Worm (Caenorhabditis elegans) whole organism, L2 larva: Measurements from ENCODE around the gene F32A5.4.

Source experiments
- C34F6.9 ChIP-seq: fragments of 150-350 bp; optimal IDR thresholded peaks from 2 replicates; lab custom pipeline; 2014; ENCODE audit warnings: missing biosample characterization, missing genetic modification characterization
- F13H6.1 ChIP-seq: sonication (generic microtip); optimal IDR thresholded peaks from 2 replicates; lab custom pipeline; 2016; ENCODE audit warnings: missing genetic modification characterization, missing compliant biosample characterization
- R02D3.7 ChIP-seq: fragments of 150-350 bp; optimal IDR thresholded peaks from 2 replicates; lab custom pipeline; 2014; ENCODE audit warnings: missing biosample characterization, missing genetic modification characterization
- Y55F3AM.14 ChIP-seq: fragments of 200-800 bp; sonication (Bioruptor generic); optimal IDR thresholded peaks from 2 replicates; lab custom pipeline; 2018; ENCODE audit warnings: mild to moderate bottlenecking, missing genetic modification characterization, missing compliant biosample characterization
- ZK546.5 ChIP-seq: sonication (generic microtip); optimal IDR thresholded peaks from 2 replicates; lab custom pipeline; 2017; ENCODE audit warnings: missing biosample characterization, missing genetic modification characterization
- alr-1 ChIP-seq: fragments of 150-350 bp; optimal IDR thresholded peaks from 2 replicates; lab custom pipeline; 2014; ENCODE audit warnings: missing biosample characterization, missing genetic modification characterization
- aly-2 ChIP-seq: fragments of 150-350 bp; optimal IDR thresholded peaks from 2 replicates; lab custom pipeline; 2014; ENCODE audit warnings: missing biosample characterization, missing genetic modification characterization
- ama-1 ChIP-seq: fragments of 150-350 bp; optimal IDR thresholded peaks from 2 replicates; lab custom pipeline; 2018; ENCODE audit warnings: inconsistent platforms
- blmp-1 ChIP-seq: sonication (generic microtip); optimal IDR thresholded peaks from 2 replicates; lab custom pipeline; 2017; ENCODE audit warnings: missing genetic modification characterization, mild to moderate bottlenecking, missing compliant biosample characterization, antibody characterized with exemption, moderate library complexity; ENCODE audit not compliant: insufficient read depth
- ceh-16 ChIP-seq: fragments of 150-350 bp; optimal IDR thresholded peaks from 2 replicates; lab custom pipeline; 2014; ENCODE audit warnings: missing biosample characterization, missing genetic modification characterization
- ceh-82 ChIP-seq: fragments of 150-350 bp; optimal IDR thresholded peaks from 2 replicates; lab custom pipeline; 2014; ENCODE audit warnings: missing biosample characterization, missing genetic modification characterization
- crh-2 ChIP-seq: sonication (generic microtip); optimal IDR thresholded peaks from 2 replicates; lab custom pipeline; 2017; ENCODE audit warnings: missing biosample characterization, missing genetic modification characterization
- dmd-4 ChIP-seq: sonication (generic microtip); optimal IDR thresholded peaks from 2 replicates; lab custom pipeline; 2017; ENCODE audit warnings: missing biosample characterization, missing genetic modification characterization
- egl-27 ChIP-seq: sonication (generic microtip); optimal IDR thresholded peaks from 3 replicates; lab custom pipeline; 2017; ENCODE audit warnings: missing biosample characterization, missing genetic modification reagents, missing genetic modification characterization
- elt-1 ChIP-seq: fragments of 150-350 bp; optimal IDR thresholded peaks from 2 replicates; lab custom pipeline; 2014; ENCODE audit warnings: missing biosample characterization, missing genetic modification characterization
- elt-3 ChIP-seq: sonication (generic microtip); optimal IDR thresholded peaks from 2 replicates; lab custom pipeline; 2017; ENCODE audit warnings: missing biosample characterization, missing genetic modification characterization
- fos-1 ChIP-seq: fragments of 150-350 bp; optimal IDR thresholded peaks from 2 replicates; lab custom pipeline; 2014; ENCODE audit warnings: missing biosample characterization, missing genetic modification characterization
- gmeb-1 ChIP-seq: fragments of 150-350 bp; optimal IDR thresholded peaks from 2 replicates; lab custom pipeline; 2014; ENCODE audit warnings: missing biosample characterization, missing genetic modification characterization
- lin-11 ChIP-seq: fragments of 150-350 bp; sonication (generic microtip); optimal IDR thresholded peaks from 2 replicates; lab custom pipeline; 2014; ENCODE audit warnings: missing biosample characterization, missing genetic modification characterization, inconsistent platforms, mixed read lengths
- lin-13 ChIP-seq: fragments of 150-350 bp; optimal IDR thresholded peaks from 2 replicates; lab custom pipeline; 2014; ENCODE audit warnings: missing biosample characterization, missing genetic modification reagents, missing genetic modification characterization
- lin-39 ChIP-seq: fragments of 150-350 bp; optimal IDR thresholded peaks from 2 replicates; lab custom pipeline; 2014; ENCODE audit warnings: missing biosample characterization, missing genetic modification reagents, missing genetic modification characterization
- lsy-2 ChIP-seq, 2 experiments: fragments of 150-350 bp in 1 of 2; sonication (generic microtip) in 1 of 2; optimal IDR thresholded peaks; 2 replicates each; lab custom pipeline; 2014 to 2017; ENCODE audit warnings: missing biosample characterization in 2 of 2, missing genetic modification characterization in 2 of 2
- mab-5 ChIP-seq: fragments of 150-350 bp; optimal IDR thresholded peaks from 2 replicates; lab custom pipeline; 2014; ENCODE audit warnings: missing biosample characterization, missing genetic modification characterization
- mbf-1 ChIP-seq: sonication (generic microtip); optimal IDR thresholded peaks from 2 replicates; lab custom pipeline; 2017; ENCODE audit warnings: missing biosample characterization, missing genetic modification characterization
- mdl-1 ChIP-seq, 2 experiments: fragments of 150-350 bp in 1 of 2; sonication (generic microtip) in 1 of 2; optimal IDR thresholded peaks; 2 replicates each; lab custom pipeline; 2017; ENCODE audit warnings: missing biosample characterization in 2 of 2, missing genetic modification characterization in 2 of 2
- nhr-10 ChIP-seq: sonication (generic microtip); optimal IDR thresholded peaks from 2 replicates; lab custom pipeline; 2017; ENCODE audit warnings: missing biosample characterization, missing genetic modification characterization
- nhr-11 ChIP-seq: fragments of 150-350 bp; optimal IDR thresholded peaks from 2 replicates; lab custom pipeline; 2014; ENCODE audit warnings: missing biosample characterization, missing genetic modification characterization
- nhr-12 ChIP-seq: fragments of 150-350 bp; optimal IDR thresholded peaks from 2 replicates; lab custom pipeline; 2014; ENCODE audit warnings: missing biosample characterization, missing genetic modification characterization
- nhr-129 ChIP-seq: fragments of 150-350 bp; optimal IDR thresholded peaks from 2 replicates; lab custom pipeline; 2014; ENCODE audit warnings: missing biosample characterization, missing genetic modification characterization
- nhr-21 ChIP-seq: fragments of 150-350 bp; optimal IDR thresholded peaks from 2 replicates; lab custom pipeline; 2014; ENCODE audit warnings: missing biosample characterization, missing genetic modification characterization
- nhr-23 ChIP-seq: fragments of 150-350 bp; optimal IDR thresholded peaks from 2 replicates; lab custom pipeline; 2014; ENCODE audit warnings: missing biosample characterization, missing genetic modification reagents, missing genetic modification characterization
- nhr-237 ChIP-seq: fragments of 150-350 bp; optimal IDR thresholded peaks from 2 replicates; lab custom pipeline; 2014; ENCODE audit warnings: missing biosample characterization, missing genetic modification characterization
- nhr-25 ChIP-seq: fragments of 150-350 bp; sonication (generic microtip); optimal IDR thresholded peaks from 3 replicates; lab custom pipeline; 2014; ENCODE audit warnings: missing biosample characterization, missing genetic modification characterization
- nhr-6 ChIP-seq: fragments of 150-350 bp; optimal IDR thresholded peaks from 2 replicates; lab custom pipeline; 2014; ENCODE audit warnings: missing biosample characterization, missing genetic modification characterization
- nhr-77 ChIP-seq: fragments of 150-350 bp; optimal IDR thresholded peaks from 2 replicates; lab custom pipeline; 2014; ENCODE audit warnings: missing biosample characterization, missing genetic modification characterization
- peb-1 ChIP-seq: fragments of 150-350 bp; optimal IDR thresholded peaks from 2 replicates; lab custom pipeline; 2014; ENCODE audit warnings: missing biosample characterization, missing genetic modification characterization
- sem-4 ChIP-seq: fragments of 150-350 bp; optimal IDR thresholded peaks from 2 replicates; lab custom pipeline; 2014; ENCODE audit warnings: missing biosample characterization, missing genetic modification reagents, missing genetic modification characterization
- skn-1 ChIP-seq: sonication (generic microtip); optimal IDR thresholded peaks from 2 replicates; lab custom pipeline; 2017; ENCODE audit warnings: missing biosample characterization, missing genetic modification characterization
- sma-9 ChIP-seq, 2 experiments: fragments of 150-350 bp in 1 of 2; sonication (generic microtip) in 1 of 2; optimal IDR thresholded peaks; 2 replicates each; lab custom pipeline; 2014 to 2016; ENCODE audit warnings: missing genetic modification characterization in 2 of 2, mild to moderate bottlenecking in 1 of 2, missing biosample characterization in 1 of 2, missing compliant biosample characterization in 1 of 2, missing genetic modification reagents in 1 of 2, moderate library complexity in 1 of 2
- snpc-4 ChIP-seq: fragments of 150-350 bp; optimal IDR thresholded peaks from 2 replicates; lab custom pipeline; 2014; ENCODE audit warnings: missing biosample characterization, missing genetic modification characterization
- unc-39 ChIP-seq: fragments of 150-350 bp; optimal IDR thresholded peaks from 2 replicates; lab custom pipeline; 2014; ENCODE audit warnings: missing biosample characterization, missing genetic modification characterization
- unc-55 ChIP-seq: fragments of 150-350 bp; sonication (generic microtip); optimal IDR thresholded peaks from 3 replicates; lab custom pipeline; 2014; ENCODE audit warnings: missing biosample characterization, missing genetic modification reagents, missing genetic modification characterization
- unc-62 ChIP-seq: fragments of 150-350 bp; optimal IDR thresholded peaks from 2 replicates; lab custom pipeline; 2014; ENCODE audit warnings: missing biosample characterization, missing genetic modification reagents, missing genetic modification characterization
- zag-1 ChIP-seq: fragments of 150-350 bp; optimal IDR thresholded peaks from 2 replicates; lab custom pipeline; 2014; ENCODE audit warnings: missing biosample characterization, missing genetic modification characterization
- ztf-11 ChIP-seq: sonication (generic microtip); optimal IDR thresholded peaks from 2 replicates; lab custom pipeline; 2017; ENCODE audit warnings: missing biosample characterization, missing genetic modification characterization
- ztf-4 ChIP-seq: fragments of 150-350 bp; optimal IDR thresholded peaks from 2 replicates; lab custom pipeline; 2014; ENCODE audit warnings: missing biosample characterization, missing genetic modification characterization

Gene F32A5.4

ce11 chrII:7228646-7229200, at the start of gene F32A5.4:
TSS of gene F32A5.4 (plus strand) at chrII:7229150.
- TF ChIP-seq lin-39 (tag; lab: Kevin White, UChicago) (no peak), F13H6.1 (tag; lab: Kevin White, UChicago) (peak; percentile 1), ama-1 (peak; percentile 61), nhr-129 (peak; percentile 24)

- TF ChIP-seq lsy-2 (tag; optimal IDR thresholded peaks at IDR 0.05; lab: Kevin White, UChicago) (peak in 1 of 2 experiments; percentile 40), R02D3.7 (tag; lab: Kevin White, UChicago) (no peak), mbf-1 (tag; lab: Kevin White, UChicago) (no peak), C34F6.9 (tag; lab: Kevin White, UChicago) (peak; percentile 64), nhr-129 (peak; percentile 12), crh-2 (tag; lab: Kevin White, UChicago) (peak; percentile 31), nhr-237 (tag; lab: Kevin White, UChicago) (no peak), F13H6.1 (tag; lab: Kevin White, UChicago) (peak; percentile 18), lin-11 (tag; lab: Kevin White, UChicago) (peak; percentile 31), unc-55 (GFP tag; lab: Kevin White, UChicago) (peak; percentile 50)
Measured at ce11 chrII:7182630-7183029, 46.3 kb upstream of the F32A5.4 start.

- TF ChIP-seq nhr-25 (tag; lab: Kevin White, UChicago) (no peak), alr-1 (tag; lab: Kevin White, UChicago) (no peak), R02D3.7 (tag; lab: Kevin White, UChicago) (no peak), nhr-11 (tag; lab: Kevin White, UChicago) (no peak), unc-39 (tag; lab: Kevin White, UChicago) (no peak), blmp-1 (tag; lab: Kevin White, UChicago) (peak; percentile 25), ztf-11 (no peak), nhr-21 (tag; lab: Kevin White, UChicago) (peak; percentile 74), gmeb-1 (tag; lab: Kevin White, UChicago) (peak; percentile 68), sma-9 (GFP tag; optimal IDR thresholded peaks at IDR 0.05; lab: Kevin White, UChicago) (peak; percentile 84), sma-9 (tag; optimal IDR thresholded peaks at IDR 0.05; lab: Kevin White, UChicago) (no peak), lsy-2 (tag; optimal IDR thresholded peaks at IDR 0.05; lab: Kevin White, UChicago) (peak; percentile 7 to 61), lin-13 (GFP tag; lab: Kevin White, UChicago) (peak; percentile 73), elt-3 (tag; lab: Kevin White, UChicago) (no peak), ceh-16 (peak; percentile 41), Y55F3AM.14 (GFP tag; lab: Kevin White, UChicago) (peak; percentile 63), nhr-77 (tag; lab: Kevin White, UChicago) (no peak), ceh-82 (no peak), nhr-237 (tag; lab: Kevin White, UChicago) (no peak), sem-4 (tag; lab: Kevin White, UChicago) (peak; percentile 56), dmd-4 (tag; lab: Kevin White, UChicago) (no peak), ama-1 (no peak), peb-1 (tag; lab: Kevin White, UChicago) (no peak), crh-2 (tag; lab: Kevin White, UChicago) (peak; percentile 35), nhr-23 (no peak), fos-1 (peak; percentile 54), aly-2 (no peak), mab-5 (peak; percentile 56), lin-39 (tag; lab: Kevin White, UChicago) (no peak), unc-55 (GFP tag; lab: Kevin White, UChicago) (peak; percentile 74), lin-11 (tag; lab: Kevin White, UChicago) (peak; percentile 81), elt-1 (tag; lab: Kevin White, UChicago) (no peak), mbf-1 (tag; lab: Kevin White, UChicago) (no peak), mdl-1 (tag; optimal IDR thresholded peaks at IDR 0.05; lab: Kevin White, UChicago) (peak in 1 of 2 experiments; percentile 30), unc-62 (GFP tag; lab: Kevin White, UChicago) (no peak), ZK546.5 (tag; lab: Kevin White, UChicago) (no peak), skn-1 (no peak), ztf-4 (tag; lab: Kevin White, UChicago) (peak; percentile 60), F13H6.1 (tag; lab: Kevin White, UChicago) (peak; percentile 65), zag-1 (tag; lab: Kevin White, UChicago) (peak; percentile 15), egl-27 (tag; lab: Kevin White, UChicago) (peak; percentile 31), nhr-10 (tag; lab: Kevin White, UChicago) (no peak), snpc-4 (tag; lab: Kevin White, UChicago) (peak; percentile 22), nhr-12 (no peak), nhr-6 (no peak)
Measured at ce11 chrII:7183493-7184272, 45.3 kb upstream of the F32A5.4 start, which contains the start of gene pdl-1. TSS of gene pdl-1 (plus strand) at chrII:7183801.
